Fruit fly (Drosophila melanogaster) whole organism, prepupa: ENCODE measurements around the gene CG46281.

Source experiments
- Blimp-1 ChIP-seq: fragments of 200-800 bp; sonication (Bioruptor generic); optimal IDR thresholded peaks from 3 replicates; lab custom pipeline; 2017; ENCODE audit warnings: missing biosample characterization, missing genetic modification characterization, mild to moderate bottlenecking, moderate library complexity, missing genetic modification reagents
- CG1621 ChIP-seq: fragments of 200-800 bp; sonication (Bioruptor generic); optimal IDR thresholded peaks from 3 replicates; lab custom pipeline; 2018; ENCODE audit warnings: missing biosample characterization, mild to moderate bottlenecking, missing genetic modification characterization
- CG34406 ChIP-seq: fragments of 200-800 bp; sonication (Bioruptor generic); optimal IDR thresholded peaks from 3 replicates; lab custom pipeline; 2016; ENCODE audit warnings: missing biosample characterization, missing genetic modification characterization
- CG6163 ChIP-seq: fragments of 200-800 bp; sonication (Bioruptor generic); IDR thresholded peaks from 3 replicates; pipeline ENCODE4 v1.3.6; 2022; ENCODE audit warnings: missing biosample characterization, missing genetic modification characterization
- CG6792 ChIP-seq: fragments of 200-800 bp; sonication (Bioruptor generic); optimal IDR thresholded peaks from 3 replicates; lab custom pipeline; 2016; ENCODE audit warnings: missing biosample characterization, missing genetic modification characterization
- Eip78C ChIP-seq: fragments of 200-800 bp; sonication (Bioruptor generic); peaks from one replicate; lab custom pipeline; 2016; ENCODE audit warnings: missing biosample characterization, missing genetic modification characterization
- Ets96B ChIP-seq: fragments of 200-800 bp; optimal IDR thresholded peaks from 2 replicates; lab custom pipeline; 2019; ENCODE audit warnings: missing biosample characterization, mild to moderate bottlenecking, missing genetic modification characterization, moderate library complexity
- Hr39 ChIP-seq: fragments of 200-800 bp; sonication (Bioruptor generic); optimal IDR thresholded peaks from 2 replicates; lab custom pipeline; 2016; ENCODE audit warnings: missing biosample characterization, missing genetic modification characterization
- Lpt ChIP-seq: fragments of 200-800 bp; sonication (Bioruptor generic); optimal IDR thresholded peaks from 3 replicates; lab custom pipeline; 2016; ENCODE audit warnings: missing biosample characterization, missing genetic modification characterization
- OdsH ChIP-seq: fragments of 200-800 bp; sonication (Bioruptor generic); optimal IDR thresholded peaks from 3 replicates; lab custom pipeline; 2016; ENCODE audit warnings: missing biosample characterization, missing genetic modification characterization
- Sox102F ChIP-seq: fragments of 200-800 bp; sonication (Bioruptor generic); optimal IDR thresholded peaks from 2 replicates; lab custom pipeline; 2016; ENCODE audit warnings: missing biosample characterization, mild to moderate bottlenecking, missing genetic modification characterization
- Sox14 ChIP-seq: fragments of 200-800 bp; sonication (Bioruptor generic); optimal IDR thresholded peaks from 3 replicates; lab custom pipeline; 2016; ENCODE audit warnings: missing biosample characterization, missing genetic modification characterization
- dsx ChIP-seq: fragments of 200-800 bp; optimal IDR thresholded peaks from 3 replicates; lab custom pipeline; 2019; ENCODE audit warnings: missing biosample characterization, mild to moderate bottlenecking, missing genetic modification characterization, moderate library complexity; ENCODE audit not compliant: poor library complexity, severe bottlenecking
- eg ChIP-seq: fragments of 200-800 bp; sonication (Bioruptor generic); IDR thresholded peaks from 3 replicates; pipeline ENCODE4 v1.3.6; 2022; ENCODE audit warnings: missing biosample characterization, missing genetic modification characterization

DNA sequence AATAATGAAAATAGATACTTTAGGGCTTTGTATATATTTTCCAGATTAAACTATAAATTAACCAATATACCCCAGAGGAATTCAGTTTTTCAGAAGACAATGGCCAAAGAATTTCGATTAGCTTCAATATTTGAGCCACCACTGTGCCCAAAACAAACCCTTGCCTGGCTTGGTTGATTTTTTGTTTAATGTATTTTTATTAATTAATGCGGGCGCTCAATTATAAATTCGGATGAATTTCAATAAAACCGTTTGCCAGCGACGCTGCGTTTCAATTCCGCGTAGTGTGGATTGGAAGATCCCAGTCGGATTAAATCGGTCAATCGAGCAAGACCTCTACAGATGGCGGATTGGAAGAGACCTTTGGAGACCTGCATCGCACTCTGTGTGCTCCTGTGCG is 11.6 kb upstream of the CG46281 start, which contains the start of gene CG11670:
- TF ChIP-seq CG6163 (GFP tag; lab: Robert Waterston, UW) (no peak), Hr39 (GFP tag; lab: Kevin White, UChicago) (no peak), dsx (GFP tag; lab: Kevin White, UChicago) (no peak), CG1621 (no peak), eg (GFP tag; lab: Robert Waterston, UW) (no peak), CG6792 (GFP tag; lab: Kevin White, UChicago) (no peak), OdsH (GFP tag; lab: Kevin White, UChicago) (no peak), Blimp-1 (no peak), Sox102F (GFP tag; lab: Kevin White, UChicago) (no peak), Sox14 (GFP tag; lab: Kevin White, UChicago) (no peak), CG34406 (GFP tag; lab: Kevin White, UChicago) (no peak), Ets96B (tag; lab: Kevin White, UChicago) (no peak), Lpt (GFP tag; lab: Kevin White, UChicago) (no peak), Eip78C (GFP tag; lab: Kevin White, UChicago) (no peak)
